Worm (Caenorhabditis elegans): Measurements from ENCODE around the gene clc-18.

clc-18 gene

DNA sequence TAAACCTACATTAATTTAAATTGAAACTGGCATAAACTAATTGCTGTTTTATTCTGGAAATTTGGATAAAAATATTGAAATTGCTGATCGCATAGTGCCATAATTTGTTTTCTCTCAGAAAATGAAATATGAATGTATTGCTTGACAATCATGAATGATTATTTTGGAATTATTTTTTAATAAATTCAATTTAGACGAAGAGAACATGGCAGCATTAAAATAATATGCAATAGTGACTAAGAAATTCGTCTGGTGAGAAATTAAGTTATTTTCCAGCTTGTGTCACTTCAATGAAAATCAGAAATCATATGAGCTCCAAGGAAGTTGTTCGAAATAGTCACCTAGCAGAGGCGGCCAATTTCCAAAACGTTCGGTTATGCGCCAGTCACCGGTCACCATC, 4.9 kb upstream of the clc-18 start, which contains the start of gene srw-133:
Gene srw-133 (minus strand): TSS at position 101 of the 400 bp plus-strand sequence.
- TF ChIP-seq mep-1 (tag; optimal IDR thresholded peaks at IDR 0.05) (no peak), efl-1 (optimal IDR thresholded peaks at IDR 0.05) (no peak), efl-1 (GFP tag; optimal IDR thresholded peaks at IDR 0.05 in 1 of 2) (peak in 1 of 2 experiments; percentile 3)

DNA sequence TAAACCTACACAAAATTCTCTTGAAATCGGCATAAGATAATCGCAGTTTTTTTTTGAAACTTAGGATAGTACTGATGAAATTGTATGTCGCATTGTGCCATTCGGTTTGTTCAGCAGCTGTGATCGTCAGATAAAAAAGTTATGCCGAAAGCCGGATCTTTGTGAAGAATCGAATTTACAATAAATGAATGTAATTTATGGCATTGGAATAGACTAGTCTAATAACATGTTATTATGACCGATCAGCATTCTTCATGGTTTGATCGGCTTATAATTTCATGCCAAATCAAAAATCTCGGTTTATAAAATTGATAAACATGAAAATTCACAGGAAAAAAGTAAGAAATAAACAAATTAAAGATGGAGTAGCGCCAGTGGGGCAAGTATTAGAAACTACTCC, 2.7 kb upstream of the clc-18 start, which contains the start of gene srw-134:
Gene srw-134 (minus strand): TSS at position 101 of the 400 bp plus-strand sequence.
- no peak for TF ChIP-seq grh-1 (GFP tag; IDR thresholded peaks at IDR 0.05)
- no peak for TF ChIP-seq F16B12.6 (tag; optimal IDR thresholded peaks at IDR 0.05)
- no peak for TF ChIP-seq snu-23 (GFP tag; optimal IDR thresholded peaks at IDR 0.05)

DNA sequence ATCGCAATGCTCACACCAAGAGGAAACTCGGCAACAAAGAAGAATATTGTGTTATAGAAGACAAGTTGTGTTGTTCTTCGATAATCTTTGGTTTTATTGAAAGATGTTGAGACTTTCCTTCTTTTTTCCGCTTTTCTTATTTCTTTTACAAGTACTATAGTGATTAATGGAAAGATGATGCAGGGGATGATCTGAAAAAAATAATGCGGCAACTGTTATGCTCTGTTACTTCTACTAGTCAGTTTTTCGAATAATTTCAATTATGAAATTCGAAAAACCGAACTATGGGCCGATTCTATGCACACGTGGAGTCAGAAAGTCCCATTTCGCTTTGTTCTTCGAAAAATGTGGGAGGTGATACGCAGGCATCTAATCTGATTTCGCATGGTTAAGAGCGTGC, 3.1 kb downstream of the clc-18 start:
- TF ChIP-seq irx-1 (tag; optimal IDR thresholded peaks at IDR 0.05) (no peak), efl-1 (optimal IDR thresholded peaks at IDR 0.05) (no peak), efl-1 (GFP tag; optimal IDR thresholded peaks at IDR 0.05 in 1 of 2) (peak in 1 of 2 experiments; percentile 90)

ce11 chrV:4104298-4104697, 5.5 kb downstream of the clc-18 start, which contains the start of gene srj-39:
Gene srj-39 (plus strand): TSS chrV:4104598.
- TF ChIP-seq elt-3 (tag; optimal IDR thresholded peaks at IDR 0.05), result no peak
- TF ChIP-seq tlp-1 (tag; optimal IDR thresholded peaks at IDR 0.05), result no peak
- no peak for TF ChIP-seq nhr-84 (tag; optimal IDR thresholded peaks at IDR 0.05)
- no peak for TF ChIP-seq nhr-76 (tag; optimal IDR thresholded peaks at IDR 0.05)
- no peak for TF ChIP-seq nhr-11 (tag; optimal IDR thresholded peaks at IDR 0.05)
- no peak for TF ChIP-seq ces-1 (GFP tag; optimal IDR thresholded peaks at IDR 0.05)
- TF ChIP-seq unc-30 (tag; optimal IDR thresholded peaks at IDR 0.05), result no peak
- no peak for TF ChIP-seq nhr-28 (tag; optimal IDR thresholded peaks at IDR 0.05)

- TF ChIP-seq egl-27 (tag; optimal IDR thresholded peaks at IDR 0.05), result no peak
Measured at ce11 chrV:4101567-4101966, 8.2 kb downstream of the clc-18 start, which contains the start of gene srj-40. Gene srj-40 (plus strand): TSS chrV:4101867.

DNA sequence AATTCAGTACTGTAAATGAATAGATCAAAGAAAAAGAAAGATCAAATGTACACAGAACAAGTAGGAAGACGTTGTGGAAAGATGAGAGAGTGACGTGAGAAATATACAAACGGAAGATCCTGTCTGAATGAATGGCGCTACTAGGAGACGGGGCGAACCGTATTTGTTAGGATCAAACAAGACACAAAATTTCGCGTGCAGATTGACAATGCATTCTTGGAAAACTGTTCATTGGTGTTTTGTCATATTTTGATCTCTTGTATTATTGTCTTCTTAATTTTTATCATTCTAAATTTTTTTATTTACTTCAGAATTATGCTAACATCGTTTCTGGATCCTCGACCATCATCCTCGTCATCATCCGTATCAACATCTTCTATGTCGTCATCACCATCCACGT, 15.0 kb downstream of the clc-18 start, which contains the start of gene nhr-181:
Gene nhr-181 (plus strand): TSS at position 301 of the 400 bp plus-strand sequence.
- TF ChIP-seq vab-15 (tag; optimal IDR thresholded peaks at IDR 0.05) (no peak), rnt-1 (tag; optimal IDR thresholded peaks at IDR 0.05) (no peak), mab-9 (GFP tag; IDR thresholded peaks at IDR 0.05) (no peak), nhr-90 (tag; optimal IDR thresholded peaks at IDR 0.05; ENCODE audit: poor library complexity) (no peak), alr-1 (tag; optimal IDR thresholded peaks at IDR 0.05; ENCODE audit: borderline replicate concordance) (no peak), ceh-8 (GFP tag; optimal IDR thresholded peaks at IDR 0.05) (no peak), nhr-71 (tag; optimal IDR thresholded peaks at IDR 0.05) (no peak)

ce11 chrV:4082952-4083351, 26.8 kb downstream of the clc-18 start, which contains the start of gene F38H12.5:
Gene F38H12.5 (minus strand): TSS chrV:4083052.
- TF ChIP-seq tlp-1 (tag; optimal IDR thresholded peaks at IDR 0.05) (no peak), C16A3.4 (tag; optimal IDR thresholded peaks at IDR 0.05) (no peak), xbp-1 (tag; optimal IDR thresholded peaks at IDR 0.05) (no peak), ztf-11 (tag; optimal IDR thresholded peaks at IDR 0.05) (no peak), hlh-17 (GFP tag; optimal IDR thresholded peaks at IDR 0.05; ENCODE audit: borderline replicate concordance) (no peak), unc-98 (GFP tag; IDR thresholded peaks at IDR 0.05) (no peak), nhr-77 (tag; optimal IDR thresholded peaks at IDR 0.05) (no peak), pag-3 (tag; optimal IDR thresholded peaks at IDR 0.05; ENCODE audit: borderline replicate concordance, insufficient read depth) (no peak)
